Worm (Caenorhabditis elegans) whole organism, L4 larva: ENCODE measurements around the gene F19C7.2.

Experiments used
- F10B5.3 ChIP-seq: sonication (generic microtip); optimal IDR thresholded peaks from 2 replicates; lab custom pipeline; 2016; ENCODE audit warnings: mild to moderate bottlenecking, missing genetic modification characterization, missing compliant biosample characterization
- F37D6.2 ChIP-seq: sonication (generic microtip); optimal IDR thresholded peaks from 2 replicates; lab custom pipeline; 2016; ENCODE audit warnings: mild to moderate bottlenecking, missing genetic modification characterization, missing compliant biosample characterization
- F44E2.7 ChIP-seq: fragments of 200-800 bp; sonication (Bioruptor generic); IDR thresholded peaks from 2 replicates; pipeline ENCODE4 v2.1.2; 2022; ENCODE audit warnings: missing genetic modification characterization, missing compliant biosample characterization
- F49E8.2 ChIP-seq: sonication (generic microtip); optimal IDR thresholded peaks from 2 replicates; lab custom pipeline; 2016; ENCODE audit warnings: missing compliant biosample characterization, mild to moderate bottlenecking, missing genetic modification characterization, borderline replicate concordance
- Y48G9A.11 ChIP-seq: fragments of 200-800 bp; sonication (Bioruptor generic); IDR thresholded peaks from 2 replicates; pipeline ENCODE4 v1.3.6; 2022; ENCODE audit warnings: missing genetic modification reagents, missing genetic modification characterization, missing compliant biosample characterization
- aha-1 ChIP-seq: fragments of 150-350 bp; peaks from one replicate; lab custom pipeline; 2014; ENCODE audit warnings: missing biosample characterization, missing genetic modification characterization
- aly-2 ChIP-seq: sonication (generic microtip); optimal IDR thresholded peaks from 2 replicates; lab custom pipeline; 2018; ENCODE audit warnings: missing biosample characterization, missing genetic modification characterization
- ama-1 ChIP-seq: fragments of 150-350 bp; optimal IDR thresholded peaks from 2 replicates; lab custom pipeline; 2014; ENCODE audit warnings: inconsistent platforms, mixed read lengths
- attf-4 ChIP-seq: sonication (generic microtip); optimal IDR thresholded peaks from 3 replicates; lab custom pipeline; 2017; ENCODE audit warnings: missing biosample characterization, missing genetic modification characterization
- ceh-44 ChIP-seq: fragments of 200-800 bp; sonication (Bioruptor generic); IDR thresholded peaks from 2 replicates; pipeline ENCODE4 v1.3.6; 2022; ENCODE audit warnings: missing genetic modification reagents, missing genetic modification characterization, missing compliant biosample characterization
- ceh-62 ChIP-seq: sonication (generic microtip); optimal IDR thresholded peaks from 2 replicates; lab custom pipeline; 2017; ENCODE audit warnings: missing biosample characterization, missing genetic modification characterization
- dmd-6 ChIP-seq: fragments of 200-800 bp; sonication (Bioruptor generic); IDR thresholded peaks from 2 replicates; pipeline ENCODE4 v1.3.6; 2022; ENCODE audit warnings: missing genetic modification reagents, missing genetic modification characterization, missing compliant biosample characterization
- dmd-9 ChIP-seq: fragments of 200-800 bp; sonication (Bioruptor generic); IDR thresholded peaks from 2 replicates; pipeline ENCODE4 v1.3.6; 2022; ENCODE audit warnings: missing genetic modification reagents, missing genetic modification characterization, missing compliant biosample characterization
- dpl-1 ChIP-seq: fragments of 150-350 bp; optimal IDR thresholded peaks from 2 replicates; lab custom pipeline; 2014; ENCODE audit warnings: missing biosample characterization, missing genetic modification reagents, missing genetic modification characterization
- dve-1 ChIP-seq: sonication (generic microtip); optimal IDR thresholded peaks from 2 replicates; lab custom pipeline; 2017; ENCODE audit warnings: antibody characterized with exemption, mild to moderate bottlenecking, missing genetic modification characterization, missing compliant biosample characterization; ENCODE audit not compliant: insufficient read depth
- egl-27 ChIP-seq: sonication (generic microtip); optimal IDR thresholded peaks from 3 replicates; lab custom pipeline; 2017; ENCODE audit warnings: missing biosample characterization, missing genetic modification reagents, missing genetic modification characterization
- egl-43 ChIP-seq: fragments of 200-800 bp; sonication (Bioruptor generic); IDR thresholded peaks from 2 replicates; pipeline ENCODE4 v1.3.6; 2022; ENCODE audit warnings: missing genetic modification reagents, missing genetic modification characterization, missing compliant biosample characterization
- fkh-10 ChIP-seq: fragments of 150-350 bp; optimal IDR thresholded peaks from 2 replicates; lab custom pipeline; 2014; ENCODE audit warnings: missing biosample characterization, missing genetic modification reagents, missing genetic modification characterization
- fos-1 ChIP-seq: fragments of 150-350 bp; optimal IDR thresholded peaks from 2 replicates; lab custom pipeline; 2014; ENCODE audit warnings: missing biosample characterization, missing genetic modification characterization
- gei-8 ChIP-seq: fragments of 200-800 bp; sonication (Bioruptor generic); optimal IDR thresholded peaks from 2 replicates; lab custom pipeline; 2018; ENCODE audit warnings: mild to moderate bottlenecking, missing genetic modification characterization, missing compliant biosample characterization
- hlh-11 ChIP-seq: fragments of 200-800 bp; sonication (Bioruptor generic); optimal IDR thresholded peaks from 2 replicates; lab custom pipeline; 2018; ENCODE audit warnings: mild to moderate bottlenecking, missing genetic modification characterization, missing compliant biosample characterization
- hlh-30 ChIP-seq: sonication (generic microtip); optimal IDR thresholded peaks from 2 replicates; lab custom pipeline; 2017; ENCODE audit warnings: antibody characterized with exemption, mild to moderate bottlenecking, missing genetic modification characterization, missing compliant biosample characterization; ENCODE audit not compliant: insufficient read depth
- lin-1 ChIP-seq: fragments of 200-800 bp; sonication (Bioruptor generic); IDR thresholded peaks from 2 replicates; pipeline ENCODE4 v1.3.6; 2022; ENCODE audit warnings: missing genetic modification reagents, missing genetic modification characterization, missing compliant biosample characterization
- lin-15B ChIP-seq: fragments of 150-350 bp; sonication (generic microtip); optimal IDR thresholded peaks from 3 replicates; lab custom pipeline; 2014; ENCODE audit warnings: missing biosample characterization, missing genetic modification characterization
- lin-29 ChIP-seq: fragments of 200-800 bp; sonication (Bioruptor generic); IDR thresholded peaks from 2 replicates; pipeline ENCODE4 v1.3.6; 2022; ENCODE audit warnings: missing genetic modification reagents, missing genetic modification characterization, missing compliant biosample characterization
- lin-38 ChIP-seq: fragments of 200-800 bp; sonication (Bioruptor generic); IDR thresholded peaks from 2 replicates; pipeline ENCODE4 v1.3.6; 2022; ENCODE audit warnings: missing genetic modification reagents, missing genetic modification characterization, missing compliant biosample characterization
- madf-5 ChIP-seq, 2 experiments: fragments of 200-800 bp; sonication (Bioruptor generic); IDR thresholded peaks; 2 replicates each; pipeline ENCODE4 v1.3.6; 2022; ENCODE audit warnings: missing compliant biosample characterization in 2 of 2, missing genetic modification characterization in 2 of 2
- madf-9 ChIP-seq: fragments of 200-800 bp; sonication (Bioruptor generic); conservative IDR thresholded peaks from 2 replicates; pipeline ENCODE4 v1.3.6; 2022; ENCODE audit warnings: missing genetic modification reagents, missing genetic modification characterization, missing compliant biosample characterization
- mdl-1 ChIP-seq, 2 experiments: fragments of 150-350 bp in 1 of 2; sonication (generic microtip) in 1 of 2; optimal IDR thresholded peaks; 2 replicates each; lab custom pipeline; 2014 to 2017; ENCODE audit warnings: missing biosample characterization in 2 of 2, missing genetic modification characterization in 2 of 2
- mep-1 ChIP-seq: fragments of 150-350 bp; sonication (generic microtip); optimal IDR thresholded peaks from 3 replicates; lab custom pipeline; 2014; ENCODE audit warnings: missing biosample characterization, missing genetic modification characterization
- mxl-2 ChIP-seq: fragments of 200-800 bp; sonication (Bioruptor generic); conservative IDR thresholded peaks from 2 replicates; pipeline ENCODE4 v1.3.6; 2022; ENCODE audit warnings: missing genetic modification reagents, missing genetic modification characterization, missing compliant biosample characterization
- mxl-3 ChIP-seq: fragments of 200-800 bp; sonication (Bioruptor generic); optimal IDR thresholded peaks from 2 replicates; lab custom pipeline; 2018; ENCODE audit warnings: mild to moderate bottlenecking, missing genetic modification characterization, missing compliant biosample characterization
- nhr-102 ChIP-seq: sonication (generic microtip); optimal IDR thresholded peaks from 2 replicates; lab custom pipeline; 2016; ENCODE audit warnings: mild to moderate bottlenecking, missing genetic modification characterization, moderate library complexity, missing compliant biosample characterization
- nhr-28 ChIP-seq: fragments of 150-350 bp; optimal IDR thresholded peaks from 2 replicates; lab custom pipeline; 2014; ENCODE audit warnings: missing biosample characterization, missing genetic modification characterization
- nhr-42 ChIP-seq: fragments of 200-800 bp; sonication (Bioruptor generic); IDR thresholded peaks from 2 replicates; pipeline ENCODE4 v1.3.6; 2022; ENCODE audit warnings: missing genetic modification characterization, missing compliant biosample characterization
- pqm-1 ChIP-seq: sonication (generic microtip); optimal IDR thresholded peaks from 2 replicates; lab custom pipeline; 2017; ENCODE audit warnings: missing biosample characterization, missing genetic modification characterization
- skn-1 ChIP-seq: fragments of 150-350 bp; optimal IDR thresholded peaks from 2 replicates; lab custom pipeline; 2014; ENCODE audit warnings: missing biosample characterization, missing genetic modification characterization
- spr-1 ChIP-seq: sonication (generic microtip); optimal IDR thresholded peaks from 2 replicates; lab custom pipeline; 2016; ENCODE audit warnings: mild to moderate bottlenecking, missing genetic modification characterization, missing compliant biosample characterization
- spr-3 ChIP-seq: fragments of 200-800 bp; sonication (Bioruptor generic); optimal IDR thresholded peaks from 2 replicates; lab custom pipeline; 2018; ENCODE audit warnings: mild to moderate bottlenecking, missing genetic modification characterization, missing compliant biosample characterization
- unc-130 ChIP-seq: sonication (generic microtip); optimal IDR thresholded peaks from 2 replicates; lab custom pipeline; 2016; ENCODE audit warnings: missing genetic modification reagents, missing genetic modification characterization, missing compliant biosample characterization
- unc-39 ChIP-seq: sonication (generic microtip); optimal IDR thresholded peaks from 2 replicates; lab custom pipeline; 2017; ENCODE audit warnings: missing biosample characterization, missing genetic modification characterization
- unc-62 ChIP-seq, 3 experiments: fragments of 150-350 bp in 1 of 3; sonication (generic microtip); optimal IDR thresholded peaks in 2 of 3; peaks in 1 of 3; 1 replicate in 1 of 3; 2 replicates in 2 of 3; lab custom pipeline; 2014 to 2017; ENCODE audit warnings: missing biosample characterization in 3 of 3, missing genetic modification characterization in 3 of 3, missing genetic modification reagents in 3 of 3, missing genotype in 1 of 3
- zip-2 ChIP-seq: fragments of 150-350 bp; optimal IDR thresholded peaks from 2 replicates; lab custom pipeline; 2014; ENCODE audit warnings: missing biosample characterization, missing genetic modification characterization
- ztf-7 ChIP-seq: fragments of 150-350 bp; optimal IDR thresholded peaks from 2 replicates; lab custom pipeline; 2014; ENCODE audit warnings: missing biosample characterization, missing genetic modification characterization

F19C7.2 gene

ce11 chrIV:4599352-4600004 is at the start of gene F19C7.2:
Gene F19C7.2 (plus strand): TSS chrIV:4599954.
- TF ChIP-seq nhr-102: peak; percentile 47
- peak; percentile 68 for TF ChIP-seq pqm-1 (tag; lab: Kevin White, UChicago)
- TF ChIP-seq aly-2 (tag; lab: Kevin White, UChicago): no peak
- peak; percentile 16 for TF ChIP-seq nhr-28 (tag; lab: Kevin White, UChicago)

ce11 chrIV:4551562-4551961 is 48.2 kb upstream of the F19C7.2 start:
- TF ChIP-seq unc-39 (tag; lab: Kevin White, UChicago) (no peak), aha-1 (peak; percentile 85)

ce11 chrIV:4557130-4557529 is 42.6 kb upstream of the F19C7.2 start:
- no peak for TF ChIP-seq F10B5.3
- TF ChIP-seq gei-8 (GFP tag; lab: Kevin White, UChicago): no peak
- TF ChIP-seq hlh-30 (tag; lab: Kevin White, UChicago): peak; percentile 51
- no peak for TF ChIP-seq lin-15B (tag; lab: Kevin White, UChicago)
- TF ChIP-seq lin-38 (GFP tag; lab: Robert Waterston, UW): no peak
- no peak for TF ChIP-seq attf-4 (tag; lab: Kevin White, UChicago)
- no peak for TF ChIP-seq F37D6.2 (tag; lab: Kevin White, UChicago)

ce11 chrIV:4557731-4558130 is 42.0 kb upstream of the F19C7.2 start:
- no peak for TF ChIP-seq dpl-1
- peak; percentile 57 for TF ChIP-seq dmd-6
- TF ChIP-seq spr-1 (tag; lab: Kevin White, UChicago): no peak
- TF ChIP-seq mxl-3 (GFP tag; lab: Kevin White, UChicago): peak; percentile 14
- no peak for TF ChIP-seq F44E2.7 (GFP tag; lab: Robert Waterston, UW)
- no peak for TF ChIP-seq lin-29 (GFP tag; lab: Robert Waterston, UW)
- TF ChIP-seq madf-5 (GFP tag; IDR thresholded peaks at IDR 0.05; lab: Robert Waterston, UW): no peak
- no peak for TF ChIP-seq egl-27 (tag; lab: Kevin White, UChicago)
- TF ChIP-seq ztf-7 (tag; lab: Kevin White, UChicago): no peak
- no peak for TF ChIP-seq nhr-42
- TF ChIP-seq dmd-9 (GFP tag; lab: Robert Waterston, UW): no peak
- TF ChIP-seq lin-1: no peak
- no peak for TF ChIP-seq mxl-2
- no peak for TF ChIP-seq ceh-44 (GFP tag; lab: Robert Waterston, UW)
- TF ChIP-seq unc-62 (GFP tag; optimal IDR thresholded peaks at IDR 0.05 in 1 of 2; lab: Kevin White, UChicago): peak in 1 of 2 experiments; percentile 88
- no peak for TF ChIP-seq unc-62 (tag; optimal IDR thresholded peaks at IDR 0.05; lab: Kevin White, UChicago)
- no peak for TF ChIP-seq ceh-62 (tag; lab: Kevin White, UChicago)
- no peak for TF ChIP-seq F10B5.3
- no peak for TF ChIP-seq unc-130 (GFP tag; lab: Kevin White, UChicago)
- TF ChIP-seq zip-2: no peak
- no peak for TF ChIP-seq spr-3 (GFP tag; lab: Kevin White, UChicago)
- TF ChIP-seq egl-43 (GFP tag; lab: Robert Waterston, UW): no peak
- TF ChIP-seq ama-1: no peak
- TF ChIP-seq Y48G9A.11: no peak
- TF ChIP-seq fos-1 (tag; lab: Kevin White, UChicago): no peak
- no peak for TF ChIP-seq mep-1
- TF ChIP-seq F49E8.2 (tag; lab: Kevin White, UChicago): no peak
- TF ChIP-seq nhr-28 (tag; lab: Kevin White, UChicago): peak; percentile 9
- no peak for TF ChIP-seq madf-9
- TF ChIP-seq hlh-11 (tag; lab: Kevin White, UChicago): peak; percentile 45
- TF ChIP-seq hlh-30 (tag; lab: Kevin White, UChicago): peak; percentile 45
- TF ChIP-seq dve-1 (tag; lab: Kevin White, UChicago): no peak
- no peak for TF ChIP-seq skn-1 (tag; lab: Kevin White, UChicago)
- TF ChIP-seq fkh-10 (GFP tag; lab: Kevin White, UChicago): no peak
- TF ChIP-seq mdl-1 (tag; optimal IDR thresholded peaks at IDR 0.05; lab: Kevin White, UChicago): peak in 1 of 2 experiments; percentile 27
